Fruit fly (Drosophila melanogaster): ENCODE data around the gene alphaTub85E.

The alphaTub85E gene

DNA sequence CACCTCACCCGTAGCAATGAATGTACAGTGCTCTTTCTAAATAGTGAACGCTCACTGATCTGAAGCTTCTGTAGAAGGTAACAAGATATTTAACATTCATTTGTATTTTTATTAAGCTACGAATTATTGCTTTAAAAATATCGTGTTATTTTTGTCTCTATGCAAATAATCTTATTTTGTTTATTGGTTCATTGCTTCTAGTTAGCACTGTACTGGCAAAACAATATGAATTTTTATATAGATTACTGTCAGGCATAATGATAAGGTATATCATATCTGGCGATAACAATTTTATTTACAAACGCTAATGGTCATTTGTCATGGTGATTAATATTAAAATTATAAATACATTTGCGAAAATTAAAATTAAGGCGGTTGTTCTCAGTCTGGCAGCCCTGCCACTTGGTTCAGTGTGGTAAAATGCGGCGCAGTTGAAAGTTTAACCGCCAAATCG lies 38.5 kb upstream of the alphaTub85E start, which contains the start of gene CG9471 (continued):
- no peak for TF ChIP-seq dl (GFP tag; optimal IDR thresholded peaks at IDR 0.05; ENCODE audit: insufficient read depth in 1 of 2, partially characterized antibody in 2 of 2)
- peak; percentile 53 to 99 for TF ChIP-seq foxo (GFP tag; optimal IDR thresholded peaks at IDR 0.05)
- peak; percentile 97 for TF ChIP-seq br (GFP tag; optimal IDR thresholded peaks at IDR 0.05)
- TF ChIP-seq sage (GFP tag; optimal IDR thresholded peaks at IDR 0.05), result peak; percentile 95
- TF ChIP-seq Jra (GFP tag; optimal IDR thresholded peaks at IDR 0.05), result peak; percentile 97

dm6 chr3R:9770127-9770526 lies 37.1 kb upstream of the alphaTub85E start:
- TF ChIP-seq OdsH (GFP tag; optimal IDR thresholded peaks at IDR 0.05) (no peak), lola (GFP tag; optimal IDR thresholded peaks at IDR 0.05) (no peak), N (GFP tag; optimal IDR thresholded peaks at IDR 0.05) (no peak), usp (GFP tag; optimal IDR thresholded peaks at IDR 0.05) (no peak), CG9705 (GFP tag; optimal IDR thresholded peaks at IDR 0.05) (no peak), pan (optimal IDR thresholded peaks at IDR 0.05) (no peak), Hr83 (GFP tag; optimal IDR thresholded peaks at IDR 0.05; ENCODE audit: poor library complexity, severe bottlenecking) (no peak)

DNA sequence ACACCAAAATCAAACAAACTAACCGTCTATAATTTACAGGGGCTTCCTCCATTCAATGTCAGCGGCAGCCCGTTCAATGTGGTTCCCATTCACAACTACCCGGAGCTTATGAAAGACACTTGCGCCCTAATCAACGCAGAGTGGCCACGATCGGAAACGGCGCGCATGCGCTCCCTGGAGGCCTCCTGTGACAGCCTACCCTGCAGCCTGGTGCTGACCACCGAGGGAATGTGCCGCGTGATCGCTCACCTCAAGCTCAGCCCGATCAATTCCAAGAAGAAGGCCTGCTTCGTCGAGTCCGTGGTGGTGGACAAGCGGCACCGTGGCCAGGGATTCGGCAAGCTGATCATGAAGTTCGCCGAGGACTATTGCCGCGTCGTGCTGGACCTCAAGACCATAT lies 35.8 kb upstream of the alphaTub85E start, which contains the start of gene MED6:
TSS of gene MED6 (minus strand) at position 101 of the 400 bp plus-strand sequence.
- no peak for TF ChIP-seq dsf (GFP tag; optimal IDR thresholded peaks at IDR 0.05; ENCODE audit: borderline replicate concordance)
- no peak for TF ChIP-seq Rel (GFP tag; optimal IDR thresholded peaks at IDR 0.05)
- no peak for TF ChIP-seq Rel (tag; optimal IDR thresholded peaks at IDR 0.05)
- TF ChIP-seq foxo (GFP tag; optimal IDR thresholded peaks at IDR 0.05), result no peak
- TF ChIP-seq CG9705 (GFP tag; optimal IDR thresholded peaks at IDR 0.05), result no peak
- no peak for TF ChIP-seq HLH106 (tag; optimal IDR thresholded peaks at IDR 0.05)
- TF ChIP-seq Hnf4 (GFP tag; optimal IDR thresholded peaks at IDR 0.05), result no peak
- TF ChIP-seq Dfd (GFP tag; optimal IDR thresholded peaks at IDR 0.05), result no peak
- TF ChIP-seq Sp1 (GFP tag; optimal IDR thresholded peaks at IDR 0.05), result no peak
- TF ChIP-seq Hr83 (GFP tag; optimal IDR thresholded peaks at IDR 0.05; ENCODE audit: poor library complexity, severe bottlenecking), result no peak
- TF ChIP-seq dl (GFP tag; optimal IDR thresholded peaks at IDR 0.05; ENCODE audit: insufficient read depth in 1 of 2, partially characterized antibody in 2 of 2), result no peak
- TF ChIP-seq CrebA (GFP tag; optimal IDR thresholded peaks at IDR 0.05; ENCODE audit: borderline replicate concordance), result no peak
- TF ChIP-seq jim (GFP tag; optimal IDR thresholded peaks at IDR 0.05), result no peak
- no peak for TF ChIP-seq CG32264 (GFP tag; optimal IDR thresholded peaks at IDR 0.05)
- TF ChIP-seq tai (GFP tag; optimal IDR thresholded peaks at IDR 0.05), result no peak
- no peak for TF ChIP-seq GATAd (GFP tag; optimal IDR thresholded peaks at IDR 0.05)
- no peak for TF ChIP-seq woc (GFP tag; optimal IDR thresholded peaks at IDR 0.05)
- TF ChIP-seq N (GFP tag; optimal IDR thresholded peaks at IDR 0.05), result no peak
- no peak for TF ChIP-seq Abd-B (GFP tag; optimal IDR thresholded peaks at IDR 0.05)
- TF ChIP-seq Vsx2 (GFP tag; optimal IDR thresholded peaks at IDR 0.05; ENCODE audit: partially characterized antibody), result no peak

- TF ChIP-seq sv (GFP tag; optimal IDR thresholded peaks at IDR 0.05) (peak; percentile 32), CG9705 (GFP tag; optimal IDR thresholded peaks at IDR 0.05) (peak; percentile 62), h (GFP tag; optimal IDR thresholded peaks at IDR 0.05) (peak; percentile 84), fru (GFP tag; optimal IDR thresholded peaks at IDR 0.05) (peak; percentile 70), HLH106 (tag; optimal IDR thresholded peaks at IDR 0.05) (peak; percentile 54), Rel (GFP tag; optimal IDR thresholded peaks at IDR 0.05) (no peak), Rel (tag; optimal IDR thresholded peaks at IDR 0.05) (peak; percentile 77), dl (GFP tag; optimal IDR thresholded peaks at IDR 0.05; ENCODE audit: insufficient read depth in 1 of 2, partially characterized antibody in 2 of 2) (peak in 1 of 2 experiments; percentile 22), N (GFP tag; optimal IDR thresholded peaks at IDR 0.05) (no peak), Vsx2 (GFP tag; optimal IDR thresholded peaks at IDR 0.05; ENCODE audit: partially characterized antibody) (no peak), usp (GFP tag; optimal IDR thresholded peaks at IDR 0.05) (no peak), Hr83 (GFP tag; optimal IDR thresholded peaks at IDR 0.05; ENCODE audit: poor library complexity, severe bottlenecking) (peak; percentile 93), dmrt93B (GFP tag; optimal IDR thresholded peaks at IDR 0.05) (no peak), tai (GFP tag; optimal IDR thresholded peaks at IDR 0.05) (no peak), Abd-B (GFP tag; optimal IDR thresholded peaks at IDR 0.05) (no peak), Dfd (GFP tag; optimal IDR thresholded peaks at IDR 0.05) (no peak), Jra (GFP tag; optimal IDR thresholded peaks at IDR 0.05) (peak; percentile 80), lola (GFP tag; optimal IDR thresholded peaks at IDR 0.05) (no peak), OdsH (GFP tag; optimal IDR thresholded peaks at IDR 0.05) (peak; percentile 71), woc (GFP tag; optimal IDR thresholded peaks at IDR 0.05) (peak; percentile 60), ey (GFP tag; optimal IDR thresholded peaks at IDR 0.05) (peak; percentile 70), Hnf4 (GFP tag; optimal IDR thresholded peaks at IDR 0.05) (peak; percentile 88), jim (GFP tag; optimal IDR thresholded peaks at IDR 0.05) (peak; percentile 30), pan (optimal IDR thresholded peaks at IDR 0.05) (no peak), brk (GFP tag; optimal IDR thresholded peaks at IDR 0.05) (no peak), Sp1 (GFP tag; optimal IDR thresholded peaks at IDR 0.05) (peak; percentile 50), foxo (GFP tag; optimal IDR thresholded peaks at IDR 0.05) (peak in 1 of 2 experiments; percentile 84), GATAd (GFP tag; optimal IDR thresholded peaks at IDR 0.05) (no peak), Hr78 (GFP tag; optimal IDR thresholded peaks at IDR 0.05) (no peak), Myc (optimal IDR thresholded peaks at IDR 0.05) (peak; percentile 3), CrebA (GFP tag; optimal IDR thresholded peaks at IDR 0.05; ENCODE audit: borderline replicate concordance) (no peak), sage (GFP tag; optimal IDR thresholded peaks at IDR 0.05) (no peak), psq (GFP tag; optimal IDR thresholded peaks at IDR 0.05) (peak; percentile 50), Dif (GFP tag; optimal IDR thresholded peaks at IDR 0.05; ENCODE audit: partially characterized antibody) (peak; percentile 42)
These were observed 34.9 kb upstream of the alphaTub85E start, which contains the start of gene Naa80 for dm6 chr3R:9767620-9768592. Naa80 (plus strand) TSS chr3R:9767834.
